Worm (Caenorhabditis elegans): ENCODE data around the gene rpc-25.

rpc-25 gene

DNA sequence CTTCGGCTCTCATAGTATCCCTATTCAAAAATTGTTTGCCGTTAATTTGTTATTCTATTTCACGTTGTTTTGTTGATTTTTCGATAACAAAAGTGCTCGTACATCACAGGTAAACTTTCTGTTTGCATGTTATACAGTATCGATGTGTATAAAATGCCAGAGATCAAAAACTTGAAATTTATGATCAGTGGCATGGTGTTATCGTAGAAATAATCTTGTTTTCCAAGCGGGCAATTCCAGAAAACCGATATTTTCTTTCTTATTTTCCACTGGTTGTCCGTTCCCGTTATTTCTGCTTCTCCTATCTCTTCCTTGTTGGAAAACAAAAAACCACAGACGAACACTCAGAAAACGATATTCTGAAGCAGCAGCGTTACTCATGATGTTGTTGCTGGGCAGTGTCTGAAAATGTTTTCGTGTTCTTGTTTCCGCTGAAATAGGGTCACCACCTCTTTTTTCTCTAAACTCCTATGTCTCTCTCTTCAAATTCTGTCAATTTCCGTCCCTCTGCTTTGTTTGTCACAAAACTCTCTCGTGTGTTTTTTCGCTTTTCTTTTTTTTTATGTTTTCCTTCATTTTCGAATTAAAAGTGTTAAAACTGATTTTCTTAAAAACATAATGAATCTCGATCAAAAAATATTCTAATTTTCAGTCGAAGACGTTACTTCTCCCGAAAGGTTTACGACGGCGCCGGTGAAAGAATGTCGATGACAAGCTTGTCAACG is 42.0 kb upstream of the rpc-25 start, which contains the start of gene akt-1:
Gene akt-1, plus strand, starts transcription at position 651 of the 725 bp plus-strand sequence.
- TF ChIP-seq ceh-27 (GFP tag; optimal IDR thresholded peaks at IDR 0.05) (no peak), T26A5.8 (tag; optimal IDR thresholded peaks at IDR 0.05) (no peak), rec-8 (tag; optimal IDR thresholded peaks at IDR 0.05) (no peak), atf-7 (tag; optimal IDR thresholded peaks at IDR 0.05) (no peak), Y53G8AR.9 (GFP tag; conservative IDR thresholded peaks at IDR 0.05) (0 out of 2 replicates have a peak, but pooled peaks have one; percentile 40), nhr-27 (tag; optimal IDR thresholded peaks at IDR 0.05) (no peak), zfh-2 (GFP tag; conservative IDR thresholded peaks at IDR 0.05) (peak; percentile 44; the same call in 1 of the 2 replicates), bed-2 (GFP tag; IDR thresholded peaks at IDR 0.05) (no peak), ets-4 (GFP tag; optimal IDR thresholded peaks at IDR 0.05) (no peak), nfyb-1 (GFP tag; IDR thresholded peaks at IDR 0.05) (0 out of 2 replicates have a peak, but pooled peaks have one; percentile 9), mxl-1 (tag; optimal IDR thresholded peaks at IDR 0.05) (no peak), attf-3 (GFP tag; conservative IDR thresholded peaks at IDR 0.05) (no peak), Y79H2A.3 (GFP tag; conservative IDR thresholded peaks at IDR 0.05) (no peak), sea-2 (GFP tag; IDR thresholded peaks at IDR 0.05) (no peak), sdz-38 (tag; optimal IDR thresholded peaks at IDR 0.05) (no peak), let-607 (tag; optimal IDR thresholded peaks at IDR 0.05) (no peak)

- TF ChIP-seq pha-4 (tag; optimal IDR thresholded peaks at IDR 0.05) (no peak), F22D6.2 (tag; optimal IDR thresholded peaks at IDR 0.05) (no peak), snpc-3.4 (tag; optimal IDR thresholded peaks at IDR 0.05) (no peak), tbp1 (GFP tag; optimal IDR thresholded peaks at IDR 0.05) (no peak), gei-17 (GFP tag; optimal IDR thresholded peaks at IDR 0.05) (no peak), ztf-25 (GFP tag; IDR thresholded peaks at IDR 0.05) (no peak), nhr-90 (tag; optimal IDR thresholded peaks at IDR 0.05) (no peak), Y56A3A.18 (GFP tag; IDR thresholded peaks at IDR 0.05) (no peak), dpl-1 (GFP tag; optimal IDR thresholded peaks at IDR 0.05) (no peak), F33H1.4 (GFP tag; IDR thresholded peaks at IDR 0.05) (no peak), ztf-28 (GFP tag; IDR thresholded peaks at IDR 0.05) (no peak), nfya-1 (tag; optimal IDR thresholded peaks at IDR 0.05; ENCODE audit: borderline replicate concordance, insufficient read depth) (no peak)
These were observed 41.4 kb upstream of the rpc-25 start for ce11 chrV:10247673-10248239.

DNA sequence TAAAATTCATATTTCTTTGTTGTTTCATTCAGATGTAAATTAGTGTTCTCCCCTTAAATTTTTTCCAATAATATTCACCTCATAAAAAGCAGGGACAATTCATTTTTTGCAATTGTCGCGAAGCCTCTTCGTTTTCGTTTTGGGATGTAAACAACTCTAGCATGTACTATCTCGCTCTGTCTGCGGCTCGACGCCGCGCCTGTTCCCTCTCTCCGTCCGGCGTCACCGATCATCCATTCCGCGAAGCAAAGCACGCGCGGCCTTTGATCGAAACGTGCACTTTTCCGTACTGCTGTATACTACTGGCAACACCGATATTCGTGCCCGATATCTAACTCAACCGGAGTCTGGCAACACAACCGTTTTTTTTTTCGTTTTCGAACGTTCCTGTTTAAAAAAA is 40.6 kb upstream of the rpc-25 start:
- TF ChIP-seq ztf-22 (GFP tag; optimal IDR thresholded peaks at IDR 0.05) = no peak
- 0 out of 2 replicates have a peak, but pooled peaks have one; percentile 25 for TF ChIP-seq nfyb-1 (GFP tag; IDR thresholded peaks at IDR 0.05)
- no peak for TF ChIP-seq F10E7.11 (tag; optimal IDR thresholded peaks at IDR 0.05)
- no peak for TF ChIP-seq ama-1 (optimal IDR thresholded peaks at IDR 0.05)
- no peak for TF ChIP-seq ama-1 (GFP tag; optimal IDR thresholded peaks at IDR 0.05)
- no peak for TF ChIP-seq ztf-6 (GFP tag; IDR thresholded peaks at IDR 0.05)
- TF ChIP-seq hmg-1.2 (GFP tag; IDR thresholded peaks at IDR 0.05) = peak; percentile 17; the same call in 1 of the 2 replicates
- TF ChIP-seq egl-44 (GFP tag; IDR thresholded peaks at IDR 0.05) = 0 out of 2 replicates have a peak, but pooled peaks have one; percentile 47
- no peak for TF ChIP-seq efl-1 (GFP tag; optimal IDR thresholded peaks at IDR 0.05)
- TF ChIP-seq attf-5 (GFP tag; optimal IDR thresholded peaks at IDR 0.05) = no peak
- TF ChIP-seq K11D2.4 (GFP tag; IDR thresholded peaks at IDR 0.05) = no peak
- TF ChIP-seq ZK185.1 (tag; optimal IDR thresholded peaks at IDR 0.05; ENCODE audit: poor library complexity, severe bottlenecking) = no peak
- TF ChIP-seq him-1 (tag; optimal IDR thresholded peaks at IDR 0.05) = no peak
- no peak for TF ChIP-seq akir-1 (GFP tag; optimal IDR thresholded peaks at IDR 0.05)
- TF ChIP-seq dox-1 (GFP tag; IDR thresholded peaks at IDR 0.05) = 0 out of 2 replicates have a peak, but pooled peaks have one; percentile 9
- TF ChIP-seq F37B4.10 (GFP tag; IDR thresholded peaks at IDR 0.05) = no peak
- peak; percentile 82 for TF ChIP-seq zfh-2 (GFP tag; conservative IDR thresholded peaks at IDR 0.05)
- TF ChIP-seq lin-35 (GFP tag; optimal IDR thresholded peaks at IDR 0.05) = no peak
- TF ChIP-seq gei-17 (GFP tag; optimal IDR thresholded peaks at IDR 0.05) = no peak
- TF ChIP-seq D2030.7 (GFP tag; IDR thresholded peaks at IDR 0.05) = 0 out of 2 replicates have a peak, but pooled peaks have one; percentile 5

All from whole organism, young adult.